Fruit fly (Drosophila melanogaster) whole organism, embryonic: Measurements from ENCODE around the gene CG12661.

ENCODE experiments used
- Aef1 ChIP-seq: fragments of 200-800 bp; sonication (Bioruptor generic); IDR thresholded peaks from 3 replicates; pipeline ENCODE4 v1.3.6; 2022; ENCODE audit warnings: missing biosample characterization, missing genetic modification characterization
- Awh ChIP-seq: fragments of 200-800 bp; sonication (Bioruptor generic); IDR thresholded peaks from 2 replicates; pipeline ENCODE4, ENCODE4 v1.3.6; 2022; ENCODE audit warnings: missing biosample characterization, missing genetic modification characterization
- BEAF-32 ChIP-seq: fragments of 200-800 bp; sonication (Bioruptor generic); optimal IDR thresholded peaks from 3 replicates; lab custom pipeline; 2017; ENCODE audit warnings: missing biosample characterization, missing genetic modification characterization, mild to moderate bottlenecking, moderate library complexity, missing genetic modification reagents
- CG10462 ChIP-seq: fragments of 200-800 bp; sonication (Bioruptor generic); optimal IDR thresholded peaks from 2 replicates; lab custom pipeline; 2016; ENCODE audit warnings: missing biosample characterization, missing genetic modification characterization
- CG1233 ChIP-seq: fragments of 200-800 bp; sonication (Bioruptor generic); optimal IDR thresholded peaks from 4 replicates; lab custom pipeline; 2018; ENCODE audit warnings: missing biosample characterization, mild to moderate bottlenecking, missing genetic modification characterization
- CG14014 ChIP-seq: fragments of 200-800 bp; sonication (Bioruptor generic); IDR thresholded peaks from 2 replicates; pipeline ENCODE4 v1.3.6; 2022; ENCODE audit warnings: missing biosample characterization, missing genetic modification characterization
- CG14441 ChIP-seq: fragments of 200-800 bp; sonication (Bioruptor generic); IDR thresholded peaks from 2 replicates; pipeline ENCODE4 v1.3.6; 2022; ENCODE audit warnings: missing biosample characterization, missing genetic modification characterization
- CG14860 ChIP-seq: fragments of 200-800 bp; sonication (Bioruptor generic); IDR thresholded peaks from 3 replicates; pipeline ENCODE4 v1.3.6; 2022; ENCODE audit warnings: missing biosample characterization, missing genetic modification characterization; ENCODE audit not compliant: partially characterized antibody
- CG1529 ChIP-seq: fragments of 200-800 bp; sonication (Bioruptor generic); optimal IDR thresholded peaks from 3 replicates; lab custom pipeline; 2018; ENCODE audit warnings: missing biosample characterization, missing genetic modification characterization
- CG1603 ChIP-seq: fragments of 200-800 bp; sonication (Bioruptor generic); optimal IDR thresholded peaks from 2 replicates; lab custom pipeline; 2019; ENCODE audit warnings: missing biosample characterization, mild to moderate bottlenecking, missing genetic modification characterization, moderate library complexity
- CG2116 ChIP-seq: fragments of 200-800 bp; sonication (Bioruptor generic); optimal IDR thresholded peaks from 3 replicates; lab custom pipeline; 2018; ENCODE audit warnings: missing biosample characterization, mild to moderate bottlenecking, missing genetic modification characterization
- CG2202 ChIP-seq: fragments of 200-800 bp; sonication (Bioruptor generic); optimal IDR thresholded peaks from 2 replicates; lab custom pipeline; 2018; ENCODE audit warnings: missing biosample characterization, mild to moderate bottlenecking, missing genetic modification characterization
- CG3065 ChIP-seq: fragments of 200-800 bp; sonication (Bioruptor generic); optimal IDR thresholded peaks from 2 replicates; lab custom pipeline; 2016; ENCODE audit warnings: missing biosample characterization, missing genetic modification characterization
- CG34224 ChIP-seq: fragments of 200-800 bp; sonication (Bioruptor generic); IDR thresholded peaks from 3 replicates; pipeline ENCODE4 v1.3.6; 2022; ENCODE audit warnings: missing biosample characterization, missing genetic modification characterization; ENCODE audit not compliant: partially characterized antibody
- CG4282 ChIP-seq: fragments of 200-800 bp; sonication (Bioruptor generic); optimal IDR thresholded peaks from 2 replicates; lab custom pipeline; 2016; ENCODE audit warnings: missing biosample characterization, missing genetic modification characterization
- CG4820 ChIP-seq: fragments of 200-800 bp; sonication (Bioruptor generic); optimal IDR thresholded peaks from 3 replicates; lab custom pipeline; 2016; ENCODE audit warnings: missing biosample characterization, missing genetic modification characterization
- CG6254 ChIP-seq: fragments of 200-800 bp; sonication (Bioruptor generic); optimal IDR thresholded peaks from 3 replicates; lab custom pipeline; 2017; ENCODE audit warnings: mild to moderate bottlenecking, missing biosample characterization, missing genetic modification reagents, missing genetic modification characterization
- CG6791 ChIP-seq: fragments of 200-800 bp; sonication (Bioruptor generic); IDR thresholded peaks from 3 replicates; pipeline ENCODE4 v1.3.6; 2022; ENCODE audit warnings: missing biosample characterization, missing genetic modification characterization; ENCODE audit not compliant: partially characterized antibody
- CG7839 ChIP-seq: fragments of 200-800 bp; sonication (Bioruptor generic); optimal IDR thresholded peaks from 3 replicates; lab custom pipeline; 2018; ENCODE audit warnings: missing biosample characterization, mild to moderate bottlenecking, missing genetic modification characterization, moderate library complexity
- CG7963 ChIP-seq: fragments of 200-800 bp; sonication (Bioruptor generic); IDR thresholded peaks from 3 replicates; pipeline ENCODE4 v1.3.6; 2022; ENCODE audit warnings: missing biosample characterization, missing genetic modification characterization; ENCODE audit not compliant: partially characterized antibody
- CG8478 ChIP-seq: fragments of >200 bp; optimal IDR thresholded peaks from 2 replicates; lab custom pipeline; 2018
- CrebB ChIP-seq: fragments of 200-800 bp; sonication (Bioruptor generic); optimal IDR thresholded peaks from 3 replicates; lab custom pipeline; 2018; ENCODE audit warnings: missing biosample characterization, mild to moderate bottlenecking, missing genetic modification characterization
- Dip2 ChIP-seq: fragments of 200-800 bp; sonication (Bioruptor generic); IDR thresholded peaks from 2 replicates; pipeline ENCODE4 v1.3.6; 2022; ENCODE audit warnings: missing biosample characterization, missing genetic modification characterization
- Ets65A ChIP-seq: fragments of 200-800 bp; sonication (Bioruptor generic); peaks from one replicate; lab custom pipeline; 2016; ENCODE audit warnings: missing biosample characterization, missing genetic modification characterization
- Ets97D ChIP-seq: fragments of 200-800 bp; sonication (Bioruptor generic); optimal IDR thresholded peaks from 3 replicates; lab custom pipeline; 2016; ENCODE audit warnings: missing biosample characterization, missing genetic modification characterization
- H2.0 ChIP-seq: fragments of 200-800 bp; sonication (Bioruptor generic); IDR thresholded peaks from 2 replicates; pipeline ENCODE4 v1.3.6; 2022; ENCODE audit warnings: missing biosample characterization, missing genetic modification characterization
- Hmr ChIP-seq: fragments of 200-800 bp; sonication (Bioruptor generic); optimal IDR thresholded peaks from 3 replicates; lab custom pipeline; 2017; ENCODE audit warnings: mild to moderate bottlenecking, missing biosample characterization, missing genetic modification reagents, missing genetic modification characterization
- Hr51 ChIP-seq, 2 experiments: fragments of 200-800 bp; sonication (Bioruptor generic); optimal IDR thresholded peaks; 2 replicates in 1 of 2; 3 replicates in 1 of 2; lab custom pipeline; 2016 to 2018; ENCODE audit warnings: missing biosample characterization in 2 of 2, missing genetic modification characterization in 2 of 2, mild to moderate bottlenecking in 1 of 2, moderate library complexity in 1 of 2
- Jarid2 ChIP-seq: fragments of 200-800 bp; sonication (Bioruptor generic); optimal IDR thresholded peaks from 3 replicates; lab custom pipeline; 2017; ENCODE audit warnings: mild to moderate bottlenecking, missing biosample characterization, missing genetic modification reagents, missing genetic modification characterization
- Ptx1 ChIP-seq: fragments of 200-800 bp; sonication (Bioruptor generic); IDR thresholded peaks from 2 replicates; pipeline ENCODE4 v1.3.6; 2022; ENCODE audit warnings: missing biosample characterization, missing genetic modification characterization
- Side ChIP-seq: fragments of 200-800 bp; sonication (Bioruptor generic); optimal IDR thresholded peaks from 2 replicates; lab custom pipeline; 2016; ENCODE audit warnings: missing biosample characterization, missing genetic modification characterization
- Sry-δ ChIP-seq: fragments of 200-800 bp; sonication (Bioruptor generic); optimal IDR thresholded peaks from 2 replicates; lab custom pipeline; 2016; ENCODE audit warnings: missing biosample characterization, missing genetic modification characterization
- ap ChIP-seq: fragments of 200-800 bp; sonication (Bioruptor generic); IDR thresholded peaks from 2 replicates; pipeline ENCODE4 v1.3.6; 2022; ENCODE audit warnings: missing biosample characterization, missing genetic modification characterization
- dati ChIP-seq: fragments of 200-800 bp; sonication (Bioruptor generic); IDR thresholded peaks from 2 replicates; pipeline ENCODE4 v1.3.6; 2022; ENCODE audit warnings: missing biosample characterization, missing genetic modification characterization
- dpn ChIP-seq, 2 experiments: fragments of 200-800 bp; sonication (Bioruptor generic); optimal IDR thresholded peaks; 3 replicates each; lab custom pipeline; 2016; ENCODE audit warnings: missing biosample characterization in 2 of 2, missing genetic modification characterization in 2 of 2
- gcm ChIP-seq: fragments of 200-800 bp; sonication (Bioruptor generic); optimal IDR thresholded peaks from 2 replicates; lab custom pipeline; 2019; ENCODE audit warnings: missing biosample characterization, mild to moderate bottlenecking, missing genetic modification characterization, moderate library complexity
- gem ChIP-seq: fragments of 200-800 bp; sonication (Bioruptor generic); optimal IDR thresholded peaks from 2 replicates; lab custom pipeline; 2019; ENCODE audit warnings: missing biosample characterization, mild to moderate bottlenecking, missing genetic modification characterization, moderate library complexity
- gfzf ChIP-seq: fragments of 200-800 bp; sonication (Bioruptor generic); optimal IDR thresholded peaks from 2 replicates; lab custom pipeline; 2016; ENCODE audit warnings: missing biosample characterization, mild to moderate bottlenecking, missing genetic modification characterization, moderate library complexity
- h ChIP-seq: fragments of >200 bp; optimal IDR thresholded peaks from 2 replicates; lab custom pipeline; 2017
- ham ChIP-seq: fragments of 200-800 bp; sonication (Bioruptor generic); IDR thresholded peaks from 2 replicates; pipeline ENCODE4 v1.3.6; 2022; ENCODE audit warnings: missing biosample characterization, missing genetic modification characterization
- jing ChIP-seq: fragments of 200-800 bp; sonication (Bioruptor generic); optimal IDR thresholded peaks from 2 replicates; lab custom pipeline; 2018; ENCODE audit warnings: missing biosample characterization, mild to moderate bottlenecking, missing genetic modification characterization
- kay ChIP-seq: fragments of 200-800 bp; sonication (Bioruptor generic); optimal IDR thresholded peaks from 2 replicates; lab custom pipeline; 2016; ENCODE audit warnings: missing biosample characterization, missing genetic modification characterization
- klu ChIP-seq: fragments of 200-800 bp; sonication (Bioruptor generic); IDR thresholded peaks from 2 replicates; pipeline ENCODE4 v1.3.6; 2022; ENCODE audit warnings: missing biosample characterization, missing genetic modification characterization
- phol ChIP-seq: fragments of 200-800 bp; sonication (Bioruptor generic); optimal IDR thresholded peaks from 3 replicates; lab custom pipeline; 2018; ENCODE audit warnings: missing biosample characterization, mild to moderate bottlenecking, missing genetic modification characterization, moderate library complexity
- pnt ChIP-seq: fragments of 200-800 bp; sonication (Bioruptor generic); optimal IDR thresholded peaks from 3 replicates; lab custom pipeline; 2016; ENCODE audit warnings: missing biosample characterization, missing genetic modification characterization
- ranshi ChIP-seq: fragments of 200-800 bp; sonication (Bioruptor generic); IDR thresholded peaks from 2 replicates; pipeline ENCODE4 v1.3.6; 2022; ENCODE audit warnings: missing biosample characterization, missing genetic modification characterization
- scrt ChIP-seq: fragments of 200-800 bp; sonication (Bioruptor generic); optimal IDR thresholded peaks from 2 replicates; lab custom pipeline; 2018; ENCODE audit warnings: missing biosample characterization, mild to moderate bottlenecking, missing genetic modification characterization, moderate library complexity
- sisA ChIP-seq: fragments of 200-800 bp; sonication (Bioruptor generic); IDR thresholded peaks from 2 replicates; pipeline ENCODE4 v1.3.6; 2022; ENCODE audit warnings: missing biosample characterization, missing genetic modification characterization
- tap ChIP-seq: fragments of 200-800 bp; optimal IDR thresholded peaks from 3 replicates; lab custom pipeline; 2019; ENCODE audit warnings: missing biosample characterization, mild to moderate bottlenecking, missing genetic modification characterization, moderate library complexity
- zen2 ChIP-seq: fragments of 200-800 bp; sonication (Bioruptor generic); IDR thresholded peaks from 3 replicates; pipeline ENCODE4 v1.3.6; 2022; ENCODE audit warnings: missing biosample characterization, missing genetic modification characterization; ENCODE audit not compliant: partially characterized antibody

CG12661 gene

DNA sequence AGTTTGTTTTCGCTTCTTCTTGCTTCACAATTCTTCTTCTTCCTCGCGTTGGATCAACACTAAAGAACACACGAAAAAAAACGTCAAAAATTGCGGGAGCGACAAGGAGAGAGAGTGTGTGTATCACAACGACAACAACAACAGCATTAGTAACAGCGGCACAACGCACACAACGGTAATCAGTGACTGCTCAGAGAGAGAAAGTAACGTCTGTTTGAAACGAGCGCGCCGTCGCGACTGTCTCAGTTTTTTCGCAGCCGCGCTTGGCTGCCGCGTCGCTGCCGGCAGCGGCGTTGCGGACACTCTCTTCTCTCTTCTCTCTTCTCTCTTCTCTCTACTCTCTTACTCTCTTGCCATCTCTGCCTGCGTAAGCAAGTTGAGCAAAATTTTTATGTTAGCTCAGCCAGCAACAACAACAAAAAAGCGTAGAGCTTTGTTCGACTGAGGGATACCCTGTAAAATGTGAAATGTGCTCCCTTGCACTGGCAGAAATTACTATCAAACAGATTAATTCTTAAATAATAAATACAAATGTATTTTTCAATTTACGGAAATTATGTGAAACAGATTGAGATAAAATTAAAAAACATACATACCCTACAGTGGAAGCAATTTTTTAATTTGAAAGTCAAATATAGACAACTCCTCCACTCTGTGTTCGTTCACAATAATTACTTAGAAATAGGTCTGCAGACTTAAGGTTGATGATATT lies 31.8 kb downstream of the CG12661 start (continued):
- TF ChIP-seq CG14014 (GFP tag; lab: Robert Waterston, UW) (peak; percentile 71), pnt (GFP tag; lab: Kevin White, UChicago) (peak; percentile 7), phol (tag; lab: Kevin White, UChicago) (peak; percentile 76), Side (no peak), CG14860 (GFP tag; lab: Robert Waterston, UW) (no peak), CG2116 (GFP tag; lab: Kevin White, UChicago) (no peak), scrt (peak; percentile 58), Ptx1 (GFP tag; lab: Robert Waterston, UW) (peak; percentile 81), CG4820 (peak; percentile 57), Sry-δ (no peak), ap (GFP tag; lab: Robert Waterston, UW) (peak; percentile 58; the same call in 1 of the 2 replicates), gem (peak; percentile 89), Dip2 (GFP tag; lab: Robert Waterston, UW) (no peak), dati (GFP tag; lab: Robert Waterston, UW) (no peak), CG2202 (tag; lab: Kevin White, UChicago) (peak; percentile 31), H2.0 (GFP tag; lab: Robert Waterston, UW) (peak; percentile 67), Jarid2 (peak; percentile 85), CG3065 (GFP tag; lab: Kevin White, UChicago) (no peak), jing (GFP tag; lab: Kevin White, UChicago) (peak; percentile 28), Ets65A (GFP tag; lab: Kevin White, UChicago) (no peak), CG1603 (tag; lab: Kevin White, UChicago) (peak; percentile 67), CG34224 (GFP tag; lab: Robert Waterston, UW) (peak; percentile 57; the same call in 2 of the 3 replicates), CG6254 (GFP tag; lab: Kevin White, UChicago) (peak; percentile 15), gcm (peak; percentile 44), sisA (GFP tag; lab: Robert Waterston, UW) (peak; percentile 83), Awh (GFP tag; lab: Robert Waterston, UW) (peak; percentile 43; the same call in 1 of the 2 replicates), Hr51 (GFP tag; optimal IDR thresholded peaks at IDR 0.05; lab: Kevin White, UChicago) (peak; percentile 10 to 86), h (lab: Kevin White, UChicago) (no peak), ranshi (GFP tag; lab: Robert Waterston, UW) (peak; percentile 78), CG1233 (GFP tag; lab: Kevin White, UChicago) (peak; percentile 60), dpn (GFP tag; optimal IDR thresholded peaks at IDR 0.05; lab: Kevin White, UChicago) (peak; percentile 41 to 54), CG10462 (GFP tag; lab: Kevin White, UChicago) (no peak), Ets97D (peak; percentile 31), kay (GFP tag; lab: Kevin White, UChicago) (no peak), CG4282 (GFP tag; lab: Kevin White, UChicago) (no peak), Aef1 (GFP tag; lab: Robert Waterston, UW) (peak; percentile 79), BEAF-32 (GFP tag; lab: Kevin White, UChicago) (no peak), gfzf (GFP tag; lab: Kevin White, UChicago) (no peak), CrebB (tag; lab: Kevin White, UChicago) (no peak), CG7963 (GFP tag; lab: Robert Waterston, UW) (no peak), klu (GFP tag; lab: Robert Waterston, UW) (peak; percentile 42; the same call in 1 of the 2 replicates), CG1529 (GFP tag; lab: Kevin White, UChicago) (peak; percentile 42), tap (peak; percentile 49), ham (no peak), CG8478 (lab: Kevin White, UChicago) (no peak), CG7839 (peak; percentile 82), Hmr (GFP tag; lab: Kevin White, UChicago) (peak; percentile 69), CG14441 (GFP tag; lab: Robert Waterston, UW) (peak; percentile 73), zen2 (GFP tag; lab: Robert Waterston, UW) (no peak), CG6791 (0 out of 3 replicates have a peak, but pooled peaks have one; percentile 41)
